Worm (Caenorhabditis elegans) whole organism, L4 larva: ENCODE data around the gene F47B7.3.

Source experiments
- D1046.2 ChIP-seq: fragments of 200-800 bp; sonication (Bioruptor generic); IDR thresholded peaks from 2 replicates; pipeline ENCODE4 v1.3.6; 2022; ENCODE audit warnings: missing genetic modification characterization, missing compliant biosample characterization
- F26F4.8 ChIP-seq: fragments of 200-800 bp; sonication (Bioruptor generic); conservative IDR thresholded peaks from 2 replicates; pipeline ENCODE4 v1.3.6; 2022; ENCODE audit warnings: missing genetic modification characterization, missing compliant biosample characterization
- F49E8.2 ChIP-seq: sonication (generic microtip); optimal IDR thresholded peaks from 2 replicates; lab custom pipeline; 2016; ENCODE audit warnings: missing compliant biosample characterization, mild to moderate bottlenecking, missing genetic modification characterization, borderline replicate concordance
- R02D3.7 ChIP-seq: fragments of 150-350 bp; sonication (generic microtip); optimal IDR thresholded peaks from 3 replicates; lab custom pipeline; 2014; ENCODE audit warnings: missing biosample characterization, missing genetic modification characterization
- T20F7.1 ChIP-seq: fragments of 200-800 bp; sonication (Bioruptor generic); optimal IDR thresholded peaks from 2 replicates; lab custom pipeline; 2018; ENCODE audit warnings: mild to moderate bottlenecking, missing genetic modification characterization, missing compliant biosample characterization
- T26A8.4 ChIP-seq: fragments of 200-800 bp; sonication (Bioruptor generic); IDR thresholded peaks from 2 replicates; pipeline ENCODE4 v1.3.6; 2022; ENCODE audit warnings: missing genetic modification characterization, missing compliant biosample characterization
- Y75B8A.6 ChIP-seq: fragments of 200-800 bp; sonication (Bioruptor generic); IDR thresholded peaks from 2 replicates; pipeline ENCODE4 v1.3.6; 2022; ENCODE audit warnings: missing genetic modification reagents, missing genetic modification characterization, missing compliant biosample characterization
- aha-1 ChIP-seq: fragments of 150-350 bp; peaks from one replicate; lab custom pipeline; 2014; ENCODE audit warnings: missing biosample characterization, missing genetic modification characterization
- aly-2 ChIP-seq: sonication (generic microtip); optimal IDR thresholded peaks from 2 replicates; lab custom pipeline; 2018; ENCODE audit warnings: missing biosample characterization, missing genetic modification characterization
- ama-1 ChIP-seq: fragments of 150-350 bp; optimal IDR thresholded peaks from 2 replicates; lab custom pipeline; 2014; ENCODE audit warnings: inconsistent platforms, mixed read lengths
- ceh-20 ChIP-seq: fragments of 200-800 bp; sonication (Bioruptor generic); IDR thresholded peaks from 2 replicates; pipeline ENCODE4 v1.3.6; 2022; ENCODE audit warnings: missing genetic modification reagents, missing genetic modification characterization, missing compliant biosample characterization
- ceh-32 ChIP-seq: sonication (generic microtip); optimal IDR thresholded peaks from 2 replicates; lab custom pipeline; 2016; ENCODE audit warnings: mild to moderate bottlenecking, missing genetic modification characterization, missing compliant biosample characterization; ENCODE audit not compliant: poor library complexity
- ceh-82 ChIP-seq: sonication (generic microtip); optimal IDR thresholded peaks from 2 replicates; lab custom pipeline; 2017; ENCODE audit warnings: missing biosample characterization, missing genetic modification characterization
- ces-1 ChIP-seq: fragments of 150-350 bp; sonication (generic microtip); optimal IDR thresholded peaks from 4 replicates; lab custom pipeline; 2014; ENCODE audit warnings: missing biosample characterization, missing genetic modification reagents, missing genetic modification characterization
- ctbp-1 ChIP-seq: fragments of 200-800 bp; sonication (Bioruptor generic); IDR thresholded peaks from 2 replicates; pipeline ENCODE4 v1.3.6; 2022; ENCODE audit warnings: missing genetic modification reagents, missing genetic modification characterization, missing compliant biosample characterization
- daf-16 ChIP-seq, 3 experiments: sonication (generic microtip); optimal IDR thresholded peaks; 2 replicates each; lab custom pipeline; 2016 to 2017; ENCODE audit warnings: missing genetic modification characterization in 3 of 3, missing genetic modification reagents in 3 of 3, mild to moderate bottlenecking in 2 of 3, missing compliant biosample characterization in 2 of 3, missing biosample characterization in 1 of 3, moderate library complexity in 1 of 3
- dmd-6 ChIP-seq: fragments of 200-800 bp; sonication (Bioruptor generic); IDR thresholded peaks from 2 replicates; pipeline ENCODE4 v1.3.6; 2022; ENCODE audit warnings: missing genetic modification reagents, missing genetic modification characterization, missing compliant biosample characterization
- dmd-8 ChIP-seq: fragments of 200-800 bp; sonication (Bioruptor generic); IDR thresholded peaks from 2 replicates; pipeline ENCODE4 v1.3.6; 2022; ENCODE audit warnings: missing genetic modification characterization, missing compliant biosample characterization
- dpl-1 ChIP-seq: fragments of 150-350 bp; optimal IDR thresholded peaks from 2 replicates; lab custom pipeline; 2014; ENCODE audit warnings: missing biosample characterization, missing genetic modification reagents, missing genetic modification characterization
- dve-1 ChIP-seq: sonication (generic microtip); optimal IDR thresholded peaks from 2 replicates; lab custom pipeline; 2017; ENCODE audit warnings: antibody characterized with exemption, mild to moderate bottlenecking, missing genetic modification characterization, missing compliant biosample characterization; ENCODE audit not compliant: insufficient read depth
- gei-8 ChIP-seq: fragments of 200-800 bp; sonication (Bioruptor generic); optimal IDR thresholded peaks from 2 replicates; lab custom pipeline; 2018; ENCODE audit warnings: mild to moderate bottlenecking, missing genetic modification characterization, missing compliant biosample characterization
- hlh-30 ChIP-seq: sonication (generic microtip); optimal IDR thresholded peaks from 2 replicates; lab custom pipeline; 2017; ENCODE audit warnings: antibody characterized with exemption, mild to moderate bottlenecking, missing genetic modification characterization, missing compliant biosample characterization; ENCODE audit not compliant: insufficient read depth
- lim-7 ChIP-seq: fragments of 200-800 bp; sonication (Bioruptor generic); IDR thresholded peaks from 2 replicates; pipeline ENCODE4 v1.3.6; 2022; ENCODE audit warnings: missing genetic modification characterization, missing compliant biosample characterization
- lin-1 ChIP-seq: fragments of 200-800 bp; sonication (Bioruptor generic); IDR thresholded peaks from 2 replicates; pipeline ENCODE4 v1.3.6; 2022; ENCODE audit warnings: missing genetic modification reagents, missing genetic modification characterization, missing compliant biosample characterization
- lin-13 ChIP-seq: fragments of 150-350 bp; optimal IDR thresholded peaks from 2 replicates; lab custom pipeline; 2014; ENCODE audit warnings: missing biosample characterization, missing genetic modification reagents, missing genetic modification characterization
- lsy-2 ChIP-seq, 2 experiments: fragments of 150-350 bp in 1 of 2; sonication (generic microtip) in 1 of 2; optimal IDR thresholded peaks; 2 replicates each; lab custom pipeline; 2014 to 2017; ENCODE audit warnings: missing biosample characterization in 2 of 2, missing genetic modification characterization in 2 of 2
- madf-9 ChIP-seq: fragments of 200-800 bp; sonication (Bioruptor generic); conservative IDR thresholded peaks from 2 replicates; pipeline ENCODE4 v1.3.6; 2022; ENCODE audit warnings: missing genetic modification reagents, missing genetic modification characterization, missing compliant biosample characterization
- mdt-29 ChIP-seq: fragments of 200-800 bp; sonication (Bioruptor generic); IDR thresholded peaks from 2 replicates; pipeline ENCODE4 v1.3.6; 2022; ENCODE audit warnings: missing genetic modification reagents, missing genetic modification characterization, missing compliant biosample characterization
- mep-1 ChIP-seq: fragments of 150-350 bp; sonication (generic microtip); optimal IDR thresholded peaks from 3 replicates; lab custom pipeline; 2014; ENCODE audit warnings: missing biosample characterization, missing genetic modification characterization
- mxl-2 ChIP-seq: fragments of 200-800 bp; sonication (Bioruptor generic); conservative IDR thresholded peaks from 2 replicates; pipeline ENCODE4 v1.3.6; 2022; ENCODE audit warnings: missing genetic modification reagents, missing genetic modification characterization, missing compliant biosample characterization
- nhr-102 ChIP-seq: sonication (generic microtip); optimal IDR thresholded peaks from 2 replicates; lab custom pipeline; 2016; ENCODE audit warnings: mild to moderate bottlenecking, missing genetic modification characterization, moderate library complexity, missing compliant biosample characterization
- nhr-11 ChIP-seq: fragments of 150-350 bp; optimal IDR thresholded peaks from 2 replicates; lab custom pipeline; 2014; ENCODE audit warnings: missing biosample characterization, missing genetic modification characterization
- nhr-111 ChIP-seq: fragments of 200-800 bp; sonication (Bioruptor generic); optimal IDR thresholded peaks from 2 replicates; lab custom pipeline; 2018; ENCODE audit warnings: mild to moderate bottlenecking, missing genetic modification characterization, missing compliant biosample characterization
- nhr-237 ChIP-seq: sonication (generic microtip); optimal IDR thresholded peaks from 2 replicates; lab custom pipeline; 2017; ENCODE audit warnings: missing biosample characterization, missing genetic modification characterization
- nhr-28 ChIP-seq: fragments of 150-350 bp; optimal IDR thresholded peaks from 2 replicates; lab custom pipeline; 2014; ENCODE audit warnings: missing biosample characterization, missing genetic modification characterization
- nhr-48 ChIP-seq: sonication (generic microtip); optimal IDR thresholded peaks from 2 replicates; lab custom pipeline; 2016; ENCODE audit warnings: mild to moderate bottlenecking, missing genetic modification characterization, missing compliant biosample characterization
- nhr-6 ChIP-seq: fragments of 150-350 bp; optimal IDR thresholded peaks from 2 replicates; lab custom pipeline; 2014; ENCODE audit warnings: missing biosample characterization, missing genetic modification characterization
- nhr-77 ChIP-seq: fragments of 150-350 bp; optimal IDR thresholded peaks from 2 replicates; lab custom pipeline; 2014; ENCODE audit warnings: missing biosample characterization, missing genetic modification characterization
- rbr-2 ChIP-seq: sonication (generic microtip); optimal IDR thresholded peaks from 2 replicates; lab custom pipeline; 2016; ENCODE audit warnings: missing genotype, missing genetic modification characterization, missing compliant biosample characterization
- saeg-2 ChIP-seq: fragments of 200-800 bp; sonication (Bioruptor generic); IDR thresholded peaks from 2 replicates; pipeline ENCODE4 v1.3.6; 2022; ENCODE audit warnings: missing genetic modification reagents, missing genetic modification characterization, missing compliant biosample characterization
- set-16 ChIP-seq: fragments of 200-800 bp; sonication (Bioruptor generic); IDR thresholded peaks from 2 replicates; pipeline ENCODE4 v1.3.6; 2022; ENCODE audit warnings: missing genetic modification reagents, missing genetic modification characterization, missing compliant biosample characterization
- snpc-4 ChIP-seq: fragments of 150-350 bp; optimal IDR thresholded peaks from 2 replicates; lab custom pipeline; 2014; ENCODE audit warnings: missing biosample characterization, missing genetic modification characterization
- tra-1 ChIP-seq: fragments of 200-800 bp; sonication (Bioruptor generic); IDR thresholded peaks from 2 replicates; pipeline ENCODE4 v1.3.6; 2022; ENCODE audit warnings: missing genetic modification reagents, missing genetic modification characterization, missing compliant biosample characterization
- unc-130 ChIP-seq: sonication (generic microtip); optimal IDR thresholded peaks from 2 replicates; lab custom pipeline; 2016; ENCODE audit warnings: missing genetic modification reagents, missing genetic modification characterization, missing compliant biosample characterization
- unc-39 ChIP-seq: sonication (generic microtip); optimal IDR thresholded peaks from 2 replicates; lab custom pipeline; 2017; ENCODE audit warnings: missing biosample characterization, missing genetic modification characterization
- unc-62 ChIP-seq, 3 experiments: fragments of 150-350 bp in 1 of 3; sonication (generic microtip); optimal IDR thresholded peaks in 2 of 3; peaks in 1 of 3; 1 replicate in 1 of 3; 2 replicates in 2 of 3; lab custom pipeline; 2014 to 2017; ENCODE audit warnings: missing biosample characterization in 3 of 3, missing genetic modification characterization in 3 of 3, missing genetic modification reagents in 3 of 3, missing genotype in 1 of 3
- vab-7 ChIP-seq: fragments of 200-800 bp; sonication (Bioruptor generic); IDR thresholded peaks from 2 replicates; pipeline ENCODE4 v1.3.6; 2022; ENCODE audit warnings: missing genetic modification reagents, missing genetic modification characterization, missing compliant biosample characterization
- zag-1 ChIP-seq: fragments of 150-350 bp; optimal IDR thresholded peaks from 2 replicates; lab custom pipeline; 2014; ENCODE audit warnings: missing biosample characterization, missing genetic modification characterization
- zfp-2 ChIP-seq: sonication (generic microtip); optimal IDR thresholded peaks from 2 replicates; lab custom pipeline; 2016; ENCODE audit warnings: mild to moderate bottlenecking, missing genetic modification characterization, missing compliant biosample characterization
- zip-11 ChIP-seq: fragments of 200-800 bp; sonication (Bioruptor generic); IDR thresholded peaks from 2 replicates; pipeline ENCODE4 v1.3.6; 2022; ENCODE audit warnings: missing genetic modification characterization, missing compliant biosample characterization
- ztf-11 ChIP-seq: fragments of 150-350 bp; optimal IDR thresholded peaks from 2 replicates; lab custom pipeline; 2014; ENCODE audit warnings: missing biosample characterization, missing genetic modification characterization

Gene F47B7.3

DNA sequence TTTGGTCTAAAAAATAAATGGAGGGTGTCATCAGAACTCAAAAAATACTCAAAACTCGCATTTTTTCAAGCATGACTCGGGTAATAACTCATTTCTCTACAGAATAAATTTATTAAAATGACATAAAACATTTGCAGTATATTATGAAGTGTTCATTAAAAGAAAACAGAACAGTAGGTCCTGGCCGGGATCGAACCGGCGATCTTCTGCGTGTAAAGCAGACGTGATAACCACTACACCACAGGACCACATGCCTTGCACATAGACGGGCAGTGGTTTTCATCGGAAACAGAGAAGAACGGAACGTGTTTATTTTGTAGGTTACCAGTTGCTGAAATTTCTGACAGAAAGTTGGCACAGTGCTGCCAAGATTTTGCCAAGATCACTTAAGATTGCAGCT lies 29.2 kb upstream of the F47B7.3 start (continued):
- TF ChIP-seq unc-62 (GFP tag; optimal IDR thresholded peaks at IDR 0.05 in 1 of 2; lab: Kevin White, UChicago) = no peak
- TF ChIP-seq unc-62 (tag; optimal IDR thresholded peaks at IDR 0.05; lab: Kevin White, UChicago) = no peak
- TF ChIP-seq F49E8.2 = peak; percentile 42
- no peak for TF ChIP-seq nhr-237
- peak; percentile 57; the same call in 1 of the 2 replicates for TF ChIP-seq mdt-29 (GFP tag; lab: Robert Waterston, UW)
- peak; percentile 12 for TF ChIP-seq nhr-48 (tag; lab: Kevin White, UChicago)
- TF ChIP-seq Y75B8A.6 (GFP tag; lab: Robert Waterston, UW) = no peak
- TF ChIP-seq dmd-8 (GFP tag; lab: Robert Waterston, UW) = peak; percentile 78
- TF ChIP-seq lin-1 (GFP tag; lab: Robert Waterston, UW) = peak; percentile 74; the same call in 1 of the 2 replicates
- TF ChIP-seq nhr-77 (tag; lab: Kevin White, UChicago) = no peak
- no peak for TF ChIP-seq snpc-4 (tag; lab: Kevin White, UChicago)
- peak; percentile 32 for TF ChIP-seq nhr-102 (tag; lab: Kevin White, UChicago)
- TF ChIP-seq lsy-2 (tag; optimal IDR thresholded peaks at IDR 0.05; lab: Kevin White, UChicago) = no peak
- TF ChIP-seq unc-130 (GFP tag; lab: Kevin White, UChicago) = peak; percentile 20
- TF ChIP-seq daf-16 (GFP tag; optimal IDR thresholded peaks at IDR 0.05; lab: Kevin White, UChicago) = peak in 1 of 2 experiments; percentile 22
- peak; percentile 81 for TF ChIP-seq daf-16 (tag; optimal IDR thresholded peaks at IDR 0.05; lab: Kevin White, UChicago)
- no peak for TF ChIP-seq mxl-2 (GFP tag; lab: Robert Waterston, UW)
- no peak for TF ChIP-seq ama-1 (lab: Kevin White, UChicago)
- no peak for TF ChIP-seq ceh-82
- TF ChIP-seq D1046.2 = peak; percentile 63; the same call in 1 of the 2 replicates
- no peak for TF ChIP-seq saeg-2 (GFP tag; lab: Robert Waterston, UW)
- TF ChIP-seq vab-7 (GFP tag; lab: Robert Waterston, UW) = peak; percentile 81
- no peak for TF ChIP-seq aly-2 (tag; lab: Kevin White, UChicago)
- peak; percentile 7 for TF ChIP-seq rbr-2 (tag; lab: Kevin White, UChicago)
- TF ChIP-seq madf-9 = 0 out of 2 replicates have a peak, but pooled peaks have one; percentile 30
- TF ChIP-seq gei-8 (GFP tag; lab: Kevin White, UChicago) = peak; percentile 28
- peak; percentile 36; the same call in 1 of the 2 replicates for TF ChIP-seq F26F4.8 (GFP tag; lab: Robert Waterston, UW)
- peak; percentile 56 for TF ChIP-seq mep-1 (tag; lab: Kevin White, UChicago)
- no peak for TF ChIP-seq unc-39 (tag; lab: Kevin White, UChicago)
- TF ChIP-seq set-16 (GFP tag; lab: Robert Waterston, UW) = no peak
- no peak for TF ChIP-seq nhr-11
- TF ChIP-seq dpl-1 (GFP tag; lab: Kevin White, UChicago) = no peak
- no peak for TF ChIP-seq T20F7.1 (GFP tag; lab: Kevin White, UChicago)
- TF ChIP-seq zfp-2 (tag; lab: Kevin White, UChicago) = no peak
- no peak for TF ChIP-seq ctbp-1
- TF ChIP-seq hlh-30 (tag; lab: Kevin White, UChicago) = peak; percentile 32
- no peak for TF ChIP-seq lin-13 (GFP tag; lab: Kevin White, UChicago)
- TF ChIP-seq aha-1 (tag; lab: Kevin White, UChicago) = peak; percentile 96
- TF ChIP-seq zag-1 (tag; lab: Kevin White, UChicago) = no peak
- TF ChIP-seq ceh-32 = no peak
- TF ChIP-seq T26A8.4 (GFP tag; lab: Robert Waterston, UW) = no peak
- TF ChIP-seq ztf-11 (tag; lab: Kevin White, UChicago) = no peak
- TF ChIP-seq tra-1 (GFP tag; lab: Robert Waterston, UW) = peak; percentile 75
- TF ChIP-seq zip-11 (GFP tag; lab: Robert Waterston, UW) = no peak
- 0 out of 2 replicates have a peak, but pooled peaks have one; percentile 10 for TF ChIP-seq ceh-20 (GFP tag; lab: Robert Waterston, UW)
- peak; percentile 54 for TF ChIP-seq dmd-6 (GFP tag; lab: Robert Waterston, UW)
- peak; percentile 88 for TF ChIP-seq lim-7 (GFP tag; lab: Robert Waterston, UW)
- TF ChIP-seq nhr-28 (tag; lab: Kevin White, UChicago) = no peak
- peak; percentile 72 for TF ChIP-seq dve-1 (tag; lab: Kevin White, UChicago)
- TF ChIP-seq nhr-6 (tag; lab: Kevin White, UChicago) = peak; percentile 54
- no peak for TF ChIP-seq ces-1 (GFP tag; lab: Kevin White, UChicago)
- no peak for TF ChIP-seq nhr-111
- TF ChIP-seq R02D3.7 = no peak
